Worm (Caenorhabditis elegans): Measurements from ENCODE around the gene T01D1.4.

Gene T01D1.4

DNA sequence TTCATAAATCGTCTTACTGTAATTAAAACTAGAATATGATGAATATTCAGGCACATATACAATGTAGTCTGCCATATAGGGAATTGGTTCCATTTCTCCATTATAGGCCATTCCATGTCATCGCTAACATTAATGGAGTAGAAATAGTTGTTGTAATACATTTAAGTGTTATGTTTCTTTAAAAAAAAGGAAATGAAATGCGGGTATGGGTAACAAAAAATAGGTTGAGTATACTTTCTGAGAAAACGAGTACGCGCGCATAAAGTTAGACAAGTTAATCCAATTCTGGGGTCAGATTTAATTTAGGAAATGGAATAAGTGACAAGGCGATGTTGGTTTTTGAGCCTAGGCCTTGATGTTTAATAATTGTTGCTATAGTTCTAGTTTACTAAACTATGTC lies 5.2 kb downstream of the T01D1.4 start, which contains the start of gene T01D1.7:
Gene T01D1.7, minus strand, starts transcription at position 101 of the 400 bp plus-strand sequence.
- TF ChIP-seq dao-5 (tag; optimal IDR thresholded peaks at IDR 0.05) (no peak), W03F9.2 (tag; optimal IDR thresholded peaks at IDR 0.05) (no peak), him-1 (tag; optimal IDR thresholded peaks at IDR 0.05) (no peak)

DNA sequence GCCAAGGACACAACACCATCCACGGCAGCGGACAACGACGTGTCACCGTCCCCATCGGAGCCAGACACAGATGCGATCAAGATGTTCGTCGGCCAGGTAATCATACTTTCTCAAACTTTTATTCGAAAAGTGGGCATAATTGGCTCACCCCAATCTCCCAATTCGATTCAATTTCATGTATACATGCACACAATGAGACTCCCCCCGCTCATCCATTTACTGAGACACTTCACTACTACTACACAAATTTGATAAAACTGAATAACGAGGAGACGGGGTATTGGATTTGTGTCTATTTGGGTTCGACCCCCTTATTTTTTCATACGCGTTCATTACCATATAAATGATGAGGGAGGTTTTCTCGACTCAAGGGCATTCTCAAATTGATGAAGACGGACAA lies 15.7 kb downstream of the T01D1.4 start:
- TF ChIP-seq him-1 (tag; optimal IDR thresholded peaks at IDR 0.05): no peak
- TF ChIP-seq W03F9.2 (tag; optimal IDR thresholded peaks at IDR 0.05): no peak
- TF ChIP-seq dao-5 (tag; optimal IDR thresholded peaks at IDR 0.05): no peak

DNA sequence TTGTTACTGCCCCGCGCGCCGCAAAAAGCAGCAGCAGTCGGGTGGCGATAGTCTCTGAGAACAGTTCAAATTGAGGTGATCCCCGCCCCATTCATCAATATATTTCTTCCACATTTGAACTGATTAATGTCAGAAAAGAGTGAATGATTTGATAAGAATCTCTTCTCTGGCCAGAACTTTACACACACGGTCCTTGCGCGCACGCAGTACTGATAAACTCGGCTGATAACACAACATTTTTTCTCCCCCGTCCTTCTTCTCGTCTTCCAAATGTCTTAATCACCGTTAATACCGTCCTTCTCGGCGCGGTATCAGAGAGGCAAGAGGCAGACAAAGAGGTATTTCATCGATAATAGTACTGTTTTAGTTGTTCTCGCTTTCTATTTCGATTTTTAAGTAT lies 16.7 kb downstream of the T01D1.4 start, which contains the start of gene etr-1:
Gene etr-1, plus strand, starts transcription at position 193 of the 400 bp plus-strand sequence.
- TF ChIP-seq W03F9.2 (tag; optimal IDR thresholded peaks at IDR 0.05): no peak
- TF ChIP-seq dao-5 (tag; optimal IDR thresholded peaks at IDR 0.05): no peak
- TF ChIP-seq him-1 (tag; optimal IDR thresholded peaks at IDR 0.05): no peak

DNA sequence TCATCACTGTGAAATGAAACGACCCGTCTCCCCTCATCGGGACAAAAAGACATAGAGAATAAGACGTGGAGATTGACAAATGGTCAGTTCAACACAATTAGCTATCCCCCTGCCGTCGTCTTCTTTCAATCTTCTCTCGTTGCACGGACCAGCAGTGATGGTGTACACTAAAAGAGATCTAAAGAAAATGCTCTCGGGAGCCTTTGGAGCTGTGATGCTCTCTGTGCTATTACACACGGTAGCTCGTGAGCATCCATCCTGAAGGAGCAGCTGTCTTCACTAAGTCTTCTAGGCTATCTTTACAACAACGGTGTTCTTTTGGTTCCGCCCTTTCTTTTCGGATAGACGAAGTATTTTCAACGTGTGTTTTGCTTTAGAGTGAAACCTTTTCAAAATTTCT lies 17.6 kb downstream of the T01D1.4 start:
- no peak for TF ChIP-seq him-1 (tag; optimal IDR thresholded peaks at IDR 0.05)
- TF ChIP-seq dao-5 (tag; optimal IDR thresholded peaks at IDR 0.05): no peak
- TF ChIP-seq W03F9.2 (tag; optimal IDR thresholded peaks at IDR 0.05): no peak

DNA sequence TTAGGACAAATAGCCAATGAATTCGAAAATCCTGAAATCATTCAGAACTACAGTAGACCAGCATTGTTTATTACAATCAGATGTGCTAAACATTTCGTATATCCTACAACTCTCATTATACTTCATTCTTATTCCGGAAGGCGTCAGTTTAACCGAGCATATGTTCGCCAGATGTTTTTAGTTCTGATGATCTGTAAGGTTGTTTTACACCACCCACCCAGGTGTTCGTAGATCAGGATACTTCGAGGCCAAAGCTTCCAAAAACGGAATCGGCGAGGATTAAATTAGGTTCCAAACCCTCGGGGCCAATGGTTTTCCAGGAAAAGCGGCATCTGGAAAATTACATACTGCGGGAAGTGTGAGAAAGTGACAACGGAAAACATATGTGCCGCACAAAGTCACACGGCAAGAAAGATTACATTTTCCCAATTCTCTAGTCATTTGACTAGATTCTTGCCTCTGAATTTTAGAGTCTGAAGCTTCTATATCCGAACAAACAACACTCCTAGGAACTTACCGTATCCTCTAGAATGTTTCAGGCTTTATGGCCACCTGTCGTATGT lies 18.3 kb downstream of the T01D1.4 start:
- TF ChIP-seq him-1 (tag; optimal IDR thresholded peaks at IDR 0.05) (no peak), dao-5 (tag; optimal IDR thresholded peaks at IDR 0.05) (no peak), W03F9.2 (tag; optimal IDR thresholded peaks at IDR 0.05) (no peak)

DNA sequence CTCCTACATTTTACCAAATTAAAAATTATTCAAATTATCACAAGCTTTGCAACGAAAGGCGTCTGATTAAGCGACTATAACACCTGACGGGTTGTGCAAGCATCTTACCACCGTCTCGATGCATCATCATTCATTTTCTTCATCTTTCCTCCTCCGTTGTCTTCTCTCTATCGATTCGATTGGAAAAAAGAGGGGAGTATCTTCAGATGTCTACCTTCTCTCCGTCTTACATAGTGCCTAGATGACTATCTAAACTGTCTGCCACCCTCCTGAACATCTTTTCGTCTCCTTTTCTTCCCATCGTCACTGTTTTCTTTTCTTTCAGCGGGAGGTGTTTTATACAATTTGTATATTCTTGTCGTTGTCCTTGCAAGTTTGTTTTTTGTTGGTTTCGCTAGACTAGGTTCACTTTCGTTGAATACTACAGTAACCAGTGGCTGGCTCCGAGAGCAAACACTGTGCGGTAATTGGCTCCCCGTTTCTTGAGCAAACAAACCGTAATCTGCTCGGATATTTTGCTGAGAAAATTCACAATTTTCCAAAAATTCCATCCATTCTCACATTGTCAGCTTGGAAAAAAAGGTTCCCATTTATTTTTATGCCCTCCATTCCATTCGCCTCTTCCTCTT lies 19.5 kb downstream of the T01D1.4 start:
- TF ChIP-seq W03F9.2 (tag; optimal IDR thresholded peaks at IDR 0.05): peak; percentile 3
- no peak for TF ChIP-seq him-1 (tag; optimal IDR thresholded peaks at IDR 0.05)
- TF ChIP-seq dao-5 (tag; optimal IDR thresholded peaks at IDR 0.05): no peak

DNA sequence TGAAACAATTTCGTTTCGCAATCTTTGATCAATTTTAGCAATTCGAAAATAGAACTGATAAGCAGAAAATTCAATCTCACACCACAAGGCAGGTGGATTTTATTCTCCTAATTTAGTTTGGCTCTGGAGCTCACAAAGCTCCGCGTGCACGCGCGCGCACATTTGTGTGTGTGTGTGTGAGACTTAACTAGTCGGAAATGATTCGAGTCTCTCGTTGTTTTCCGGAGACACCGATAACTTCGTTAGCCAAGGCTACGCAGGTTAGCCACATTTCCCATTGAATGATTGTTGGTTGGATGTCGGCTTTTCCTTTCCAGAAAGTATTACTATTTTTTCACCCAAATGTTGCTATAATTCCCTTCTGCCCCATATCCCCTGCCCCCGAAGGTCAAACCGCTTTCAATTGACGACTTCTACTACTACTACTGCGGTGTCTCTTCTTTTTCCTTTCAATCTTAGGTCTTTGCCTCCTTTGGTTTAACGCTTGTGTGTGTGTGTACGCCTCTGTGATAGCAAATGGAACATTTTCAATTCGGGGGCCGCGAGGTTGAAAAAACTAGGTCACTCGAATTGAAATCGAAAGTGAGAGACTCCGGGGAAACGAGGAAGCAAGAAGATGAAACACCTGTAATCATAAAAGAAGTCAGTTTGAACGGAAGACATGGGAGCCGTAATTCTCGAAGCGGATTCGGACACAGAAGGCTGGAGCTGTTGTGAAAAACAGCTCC lies 20.7 kb downstream of the T01D1.4 start:
- TF ChIP-seq him-1 (tag; optimal IDR thresholded peaks at IDR 0.05) (no peak), dao-5 (tag; optimal IDR thresholded peaks at IDR 0.05) (no peak), W03F9.2 (tag; optimal IDR thresholded peaks at IDR 0.05) (no peak)

DNA sequence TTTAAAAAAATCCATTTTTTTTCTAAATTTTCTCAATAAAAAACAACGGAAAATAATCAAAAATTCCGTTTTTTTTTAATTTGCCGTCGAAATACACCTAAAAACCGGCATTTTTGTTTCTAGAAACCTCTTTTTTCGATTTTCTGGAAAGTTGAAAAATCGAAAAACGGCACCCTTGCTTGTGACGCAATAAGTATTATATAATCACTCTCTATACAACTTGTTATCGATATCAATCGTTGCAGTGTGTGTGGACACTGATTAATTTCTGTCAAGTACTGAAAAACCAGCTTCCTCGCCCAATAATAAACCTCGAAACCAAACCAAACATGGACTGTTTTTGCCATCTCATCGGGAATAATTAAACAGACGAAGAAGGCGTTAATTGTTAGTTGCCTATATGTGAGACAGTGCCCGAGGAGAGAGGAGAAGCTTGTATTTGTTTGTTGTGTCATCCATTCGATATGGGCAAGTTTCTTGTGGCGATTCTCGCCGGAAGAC lies 21.8 kb downstream of the T01D1.4 start:
- TF ChIP-seq him-1 (tag; optimal IDR thresholded peaks at IDR 0.05) (no peak), W03F9.2 (tag; optimal IDR thresholded peaks at IDR 0.05) (no peak), dao-5 (tag; optimal IDR thresholded peaks at IDR 0.05) (no peak)

DNA sequence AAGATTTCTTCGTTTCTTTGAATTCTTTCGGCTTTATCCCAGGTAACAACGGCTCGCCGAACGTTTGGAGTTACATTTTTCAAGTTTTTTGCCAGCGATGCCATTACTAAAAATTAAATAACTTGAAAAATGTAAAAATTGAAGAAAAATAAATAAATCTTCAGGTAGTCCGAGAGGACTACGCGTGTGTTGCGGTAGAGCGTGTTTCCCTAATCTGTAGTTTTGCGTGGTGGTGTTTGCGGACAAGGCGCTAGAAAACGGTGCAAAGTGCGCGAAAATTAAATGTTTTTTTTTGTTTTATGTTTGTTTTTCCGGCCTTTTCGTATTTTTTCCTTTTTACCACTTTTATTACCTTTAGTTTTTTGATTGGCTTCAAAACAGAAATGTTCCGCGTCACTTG lies 23.0 kb downstream of the T01D1.4 start, which contains the start of gene mrpl-28:
Gene mrpl-28, minus strand, starts transcription at position 106 of the 400 bp plus-strand sequence.
- TF ChIP-seq him-1 (tag; optimal IDR thresholded peaks at IDR 0.05) (peak; percentile 73), W03F9.2 (tag; optimal IDR thresholded peaks at IDR 0.05) (peak; percentile 90), dao-5 (tag; optimal IDR thresholded peaks at IDR 0.05) (no peak)

DNA sequence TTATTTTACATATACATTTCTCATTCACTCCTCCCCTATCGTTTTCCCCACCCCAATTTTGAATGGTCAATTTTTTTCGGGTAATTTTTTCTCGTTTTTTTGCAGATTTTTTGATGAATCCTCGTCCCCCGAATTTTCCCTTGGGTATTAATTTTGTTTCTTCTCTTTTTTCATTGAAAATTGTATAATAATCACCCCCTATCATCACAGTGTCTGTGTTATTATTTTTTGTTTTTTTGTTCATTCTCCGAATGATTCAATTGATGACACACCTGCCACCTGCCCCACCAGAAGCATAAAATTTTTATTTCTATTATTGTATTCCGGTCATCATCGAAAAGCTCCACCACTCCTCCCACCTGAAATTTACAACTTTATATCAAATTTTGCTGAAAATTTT lies 26.6 kb downstream of the T01D1.4 start, which contains the start of gene T25D3.3:
Gene T25D3.3, plus strand, starts transcription at position 301 of the 400 bp plus-strand sequence.
- TF ChIP-seq him-1 (tag; optimal IDR thresholded peaks at IDR 0.05) (no peak), dao-5 (tag; optimal IDR thresholded peaks at IDR 0.05) (no peak), W03F9.2 (tag; optimal IDR thresholded peaks at IDR 0.05) (no peak)

DNA sequence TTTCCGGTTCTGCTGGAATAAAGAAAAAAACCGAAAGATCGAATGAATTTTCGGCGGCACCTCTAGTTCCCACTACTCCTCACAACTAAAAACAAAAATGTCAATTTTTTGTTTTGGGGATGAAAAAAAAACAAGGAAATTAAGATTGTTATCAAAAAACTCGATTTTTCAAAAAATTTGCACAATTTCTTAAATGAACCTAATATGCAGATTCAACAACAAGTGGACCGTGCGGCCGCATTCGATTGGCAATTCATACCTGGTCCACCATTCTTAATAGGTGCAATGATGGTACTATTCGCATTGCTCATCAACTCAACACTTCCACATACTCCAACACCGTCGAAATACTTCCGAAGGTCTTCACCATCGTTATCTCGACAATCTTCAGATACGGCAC lies 27.4 kb downstream of the T01D1.4 start:
- TF ChIP-seq him-1 (tag; optimal IDR thresholded peaks at IDR 0.05) (no peak), dao-5 (tag; optimal IDR thresholded peaks at IDR 0.05) (no peak), W03F9.2 (tag; optimal IDR thresholded peaks at IDR 0.05) (no peak)

DNA sequence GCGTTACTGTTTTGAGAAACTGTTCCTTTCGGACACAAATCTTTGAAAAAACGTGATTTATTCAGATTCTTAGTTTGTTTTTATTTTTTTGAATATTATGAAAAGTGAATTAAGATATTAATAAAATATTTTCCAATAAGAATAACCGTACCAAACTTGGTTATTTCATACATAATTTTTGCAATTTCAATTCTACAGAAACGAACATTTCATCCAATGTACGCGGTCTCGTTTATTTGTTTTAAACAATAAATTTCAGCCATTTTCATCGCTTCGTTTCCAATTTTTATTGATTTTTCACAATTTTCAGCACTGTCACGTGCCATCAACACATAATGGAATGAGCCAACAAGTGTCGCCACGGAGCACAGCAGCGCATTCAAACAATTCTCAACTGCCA lies 32.0 kb downstream of the T01D1.4 start, which contains the start of gene T25D3.4:
Gene T25D3.4, plus strand, starts transcription at position 301 of the 400 bp plus-strand sequence.
- TF ChIP-seq dao-5 (tag; optimal IDR thresholded peaks at IDR 0.05) (no peak), him-1 (tag; optimal IDR thresholded peaks at IDR 0.05) (no peak), W03F9.2 (tag; optimal IDR thresholded peaks at IDR 0.05) (no peak)

DNA sequence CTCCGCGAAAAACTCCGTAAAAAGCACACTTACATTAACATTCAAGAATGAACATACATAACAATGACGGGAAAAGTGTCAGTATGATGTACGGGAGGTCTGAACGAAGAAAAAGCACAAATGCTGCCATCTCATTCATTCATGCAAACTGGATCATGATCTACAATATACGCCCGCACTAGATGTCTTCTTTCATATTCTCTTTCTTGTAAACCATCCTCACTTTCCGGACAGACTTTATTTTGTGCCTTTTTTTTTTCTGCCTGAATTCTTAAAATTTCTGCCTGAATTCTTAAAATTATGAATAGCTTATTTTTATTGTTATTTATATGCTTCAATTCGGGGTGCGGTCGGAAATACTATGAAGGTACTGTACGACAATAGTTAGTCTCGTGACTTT lies 43.7 kb downstream of the T01D1.4 start, which contains the start of gene K10B4.1:
Gene K10B4.1, plus strand, starts transcription at position 301 of the 400 bp plus-strand sequence.
- TF ChIP-seq him-1 (tag; optimal IDR thresholded peaks at IDR 0.05) (no peak), W03F9.2 (tag; optimal IDR thresholded peaks at IDR 0.05) (no peak), dao-5 (tag; optimal IDR thresholded peaks at IDR 0.05) (no peak)
